Worm (Caenorhabditis elegans) whole organism, midembryonic: ENCODE data around the gene sqv-1.

Experiments used
- T22C8.4 ChIP-seq: fragments of 200-800 bp; sonication (Bioruptor generic); IDR thresholded peaks from 2 replicates; pipeline ENCODE4 v1.3.6; 2022; ENCODE audit warnings: missing genetic modification characterization, missing compliant biosample characterization
- cog-1 ChIP-seq: sonication (generic microtip); optimal IDR thresholded peaks from 2 replicates; lab custom pipeline; 2016; ENCODE audit warnings: missing genetic modification characterization, missing compliant biosample characterization
- flt-1 ChIP-seq: fragments of 200-800 bp; sonication (Bioruptor generic); IDR thresholded peaks from 2 replicates; pipeline ENCODE4 v1.3.6; 2022; ENCODE audit warnings: missing genetic modification characterization, missing compliant biosample characterization
- klf-2 ChIP-seq: fragments of 200-800 bp; sonication (Bioruptor generic); conservative IDR thresholded peaks from 2 replicates; pipeline ENCODE4 v1.3.6; 2022; ENCODE audit warnings: missing genetic modification reagents, missing genetic modification characterization, missing compliant biosample characterization
- med-1 ChIP-seq: sonication (generic microtip); optimal IDR thresholded peaks from 2 replicates; lab custom pipeline; 2017; ENCODE audit warnings: missing genetic modification characterization, mild to moderate bottlenecking, missing compliant biosample characterization, antibody characterized with exemption, missing genetic modification reagents; ENCODE audit not compliant: insufficient read depth
- ref-1 ChIP-seq: fragments of 200-800 bp; sonication (Bioruptor generic); conservative IDR thresholded peaks from 2 replicates; pipeline ENCODE4 v1.3.6; 2022; ENCODE audit warnings: missing genetic modification reagents, missing genetic modification characterization, missing compliant biosample characterization
- tab-1 ChIP-seq: fragments of 200-800 bp; sonication (Bioruptor generic); IDR thresholded peaks from 2 replicates; pipeline ENCODE4 v1.3.6; 2022; ENCODE audit warnings: missing genetic modification characterization, missing compliant biosample characterization

- TF ChIP-seq T22C8.4 (GFP tag; lab: Robert Waterston, UW): no peak
- TF ChIP-seq cog-1 (tag; lab: Kevin White, UChicago): no peak
- TF ChIP-seq klf-2 (GFP tag; lab: Robert Waterston, UW): no peak
- no peak for TF ChIP-seq ref-1
- no peak for TF ChIP-seq med-1 (GFP tag; lab: Kevin White, UChicago)
- no peak for TF ChIP-seq tab-1 (GFP tag; lab: Robert Waterston, UW)
- no peak for TF ChIP-seq flt-1
Measured at ce11 chrIV:8360817-8361216, at the start of gene sqv-1.
